Fruit fly (Drosophila melanogaster) whole organism, prepupa: Measurements from ENCODE around the gene Gr22f.

Experiments used
- Blimp-1 ChIP-seq: fragments of 200-800 bp; sonication (Bioruptor generic); optimal IDR thresholded peaks from 3 replicates; lab custom pipeline; 2017; ENCODE audit warnings: missing biosample characterization, missing genetic modification characterization, mild to moderate bottlenecking, moderate library complexity, missing genetic modification reagents
- CG10669 ChIP-seq: fragments of 200-800 bp; sonication (Bioruptor generic); optimal IDR thresholded peaks from 3 replicates; lab custom pipeline; 2018; ENCODE audit warnings: missing biosample characterization, mild to moderate bottlenecking, missing genetic modification characterization, moderate library complexity
- CG11294 ChIP-seq: fragments of 200-800 bp; sonication (Bioruptor generic); IDR thresholded peaks from 2 replicates; pipeline ENCODE4 v1.3.6; 2022; ENCODE audit warnings: missing biosample characterization, missing genetic modification characterization
- CG11762 ChIP-seq: fragments of 200-800 bp; sonication (Bioruptor generic); optimal IDR thresholded peaks from 3 replicates; lab custom pipeline; 2016; ENCODE audit warnings: missing biosample characterization, missing genetic modification characterization; ENCODE audit not compliant: insufficient read depth
- CG11902 ChIP-seq: fragments of 200-800 bp; sonication (Bioruptor generic); optimal IDR thresholded peaks from 3 replicates; lab custom pipeline; 2016; ENCODE audit warnings: missing biosample characterization, missing genetic modification characterization
- CG15336 ChIP-seq: fragments of 200-800 bp; sonication (Bioruptor generic); IDR thresholded peaks from 2 replicates; pipeline ENCODE4 v1.3.6; 2022; ENCODE audit warnings: missing biosample characterization, missing genetic modification characterization
- CG1621 ChIP-seq: fragments of 200-800 bp; sonication (Bioruptor generic); optimal IDR thresholded peaks from 3 replicates; lab custom pipeline; 2018; ENCODE audit warnings: missing biosample characterization, mild to moderate bottlenecking, missing genetic modification characterization
- CG16779 ChIP-seq: fragments of 200-800 bp; sonication (Bioruptor generic); optimal IDR thresholded peaks from 3 replicates; lab custom pipeline; 2017; ENCODE audit warnings: missing biosample characterization, mild to moderate bottlenecking, missing genetic modification characterization
- CG31627 ChIP-seq: fragments of 200-800 bp; sonication (Bioruptor generic); optimal IDR thresholded peaks from 3 replicates; lab custom pipeline; 2016; ENCODE audit warnings: missing biosample characterization, missing genetic modification characterization
- CG32006 ChIP-seq: fragments of 200-800 bp; sonication (Bioruptor generic); optimal IDR thresholded peaks from 3 replicates; lab custom pipeline; 2017; ENCODE audit warnings: missing biosample characterization, mild to moderate bottlenecking, missing genetic modification characterization
- CG34406 ChIP-seq: fragments of 200-800 bp; sonication (Bioruptor generic); optimal IDR thresholded peaks from 3 replicates; lab custom pipeline; 2016; ENCODE audit warnings: missing biosample characterization, missing genetic modification characterization
- CG6163 ChIP-seq: fragments of 200-800 bp; sonication (Bioruptor generic); IDR thresholded peaks from 3 replicates; pipeline ENCODE4 v1.3.6; 2022; ENCODE audit warnings: missing biosample characterization, missing genetic modification characterization
- CG6276 ChIP-seq: fragments of 200-800 bp; sonication (Bioruptor generic); optimal IDR thresholded peaks from 2 replicates; lab custom pipeline; 2017; ENCODE audit warnings: missing biosample characterization, mild to moderate bottlenecking, missing genetic modification characterization
- CG6792 ChIP-seq: fragments of 200-800 bp; sonication (Bioruptor generic); optimal IDR thresholded peaks from 3 replicates; lab custom pipeline; 2016; ENCODE audit warnings: missing biosample characterization, missing genetic modification characterization
- CG6854 ChIP-seq: fragments of 200-800 bp; sonication (Bioruptor generic); optimal IDR thresholded peaks from 2 replicates; lab custom pipeline; 2017; ENCODE audit warnings: missing biosample characterization, mild to moderate bottlenecking, missing genetic modification characterization
- CG7368 ChIP-seq: fragments of 200-800 bp; sonication (Bioruptor generic); optimal IDR thresholded peaks from 3 replicates; lab custom pipeline; 2016; ENCODE audit warnings: missing biosample characterization, missing genetic modification characterization
- CG8119 ChIP-seq: fragments of 200-800 bp; sonication (Bioruptor generic); IDR thresholded peaks from 3 replicates; pipeline ENCODE4 v1.3.6; 2022; ENCODE audit warnings: missing biosample characterization, missing genetic modification characterization
- CG8632 ChIP-seq: fragments of 200-800 bp; sonication (Bioruptor generic); optimal IDR thresholded peaks from 3 replicates; lab custom pipeline; 2016; ENCODE audit warnings: missing biosample characterization, missing genetic modification characterization
- CG9139 ChIP-seq: fragments of 200-800 bp; sonication (Bioruptor generic); optimal IDR thresholded peaks from 3 replicates; lab custom pipeline; 2017; ENCODE audit warnings: missing biosample characterization, mild to moderate bottlenecking, missing genetic modification characterization
- Eip75B ChIP-seq: fragments of 200-800 bp; sonication (Bioruptor generic); optimal IDR thresholded peaks from 3 replicates; lab custom pipeline; 2016; ENCODE audit warnings: missing biosample characterization, missing genetic modification characterization
- Eip78C ChIP-seq: fragments of 200-800 bp; sonication (Bioruptor generic); peaks from one replicate; lab custom pipeline; 2016; ENCODE audit warnings: missing biosample characterization, missing genetic modification characterization
- Ets21C ChIP-seq: fragments of 200-800 bp; sonication (Bioruptor generic); optimal IDR thresholded peaks from 3 replicates; lab custom pipeline; 2016; ENCODE audit warnings: missing biosample characterization, missing genetic modification characterization
- Ets96B ChIP-seq: fragments of 200-800 bp; optimal IDR thresholded peaks from 2 replicates; lab custom pipeline; 2019; ENCODE audit warnings: missing biosample characterization, mild to moderate bottlenecking, missing genetic modification characterization, moderate library complexity
- Gug ChIP-seq: fragments of 200-800 bp; sonication (Bioruptor generic); IDR thresholded peaks from 2 replicates; pipeline ENCODE4 v1.3.6; 2022; ENCODE audit warnings: missing biosample characterization, missing genetic modification characterization
- Hr4 ChIP-seq: fragments of 200-800 bp; sonication (Bioruptor generic); optimal IDR thresholded peaks from 3 replicates; lab custom pipeline; 2016; ENCODE audit warnings: missing biosample characterization, missing genetic modification characterization
- Lpt ChIP-seq: fragments of 200-800 bp; sonication (Bioruptor generic); optimal IDR thresholded peaks from 3 replicates; lab custom pipeline; 2016; ENCODE audit warnings: missing biosample characterization, missing genetic modification characterization
- Met ChIP-seq: fragments of 200-800 bp; sonication (Bioruptor generic); optimal IDR thresholded peaks from 3 replicates; lab custom pipeline; 2016; ENCODE audit warnings: missing biosample characterization, missing genetic modification characterization
- OdsH ChIP-seq: fragments of 200-800 bp; sonication (Bioruptor generic); optimal IDR thresholded peaks from 3 replicates; lab custom pipeline; 2016; ENCODE audit warnings: missing biosample characterization, missing genetic modification characterization
- Sox14 ChIP-seq: fragments of 200-800 bp; sonication (Bioruptor generic); optimal IDR thresholded peaks from 3 replicates; lab custom pipeline; 2016; ENCODE audit warnings: missing biosample characterization, missing genetic modification characterization
- achi ChIP-seq: fragments of 200-800 bp; sonication (Bioruptor generic); optimal IDR thresholded peaks from 3 replicates; lab custom pipeline; 2016; ENCODE audit warnings: missing biosample characterization, missing genetic modification characterization
- acj6 ChIP-seq: fragments of 200-800 bp; sonication (Bioruptor generic); optimal IDR thresholded peaks from 3 replicates; lab custom pipeline; 2016; ENCODE audit warnings: missing biosample characterization, missing genetic modification characterization
- dac ChIP-seq: fragments of 200-800 bp; sonication (Bioruptor generic); optimal IDR thresholded peaks from 2 replicates; lab custom pipeline; 2017; ENCODE audit warnings: missing biosample characterization, mild to moderate bottlenecking, missing genetic modification characterization
- eg ChIP-seq: fragments of 200-800 bp; sonication (Bioruptor generic); IDR thresholded peaks from 3 replicates; pipeline ENCODE4 v1.3.6; 2022; ENCODE audit warnings: missing biosample characterization, missing genetic modification characterization
- esn ChIP-seq: fragments of 200-800 bp; sonication (Bioruptor generic); optimal IDR thresholded peaks from 2 replicates; lab custom pipeline; 2016; ENCODE audit warnings: missing biosample characterization, mild to moderate bottlenecking, missing genetic modification characterization, moderate library complexity
- fkh ChIP-seq: fragments of 200-800 bp; sonication (Bioruptor generic); optimal IDR thresholded peaks from 3 replicates; lab custom pipeline; 2017; ENCODE audit warnings: missing biosample characterization, mild to moderate bottlenecking, missing genetic modification characterization, moderate library complexity
- pdm3 ChIP-seq: fragments of 200-800 bp; sonication (Bioruptor generic); optimal IDR thresholded peaks from 3 replicates; lab custom pipeline; 2016; ENCODE audit warnings: missing biosample characterization, missing genetic modification characterization
- ss ChIP-seq, 2 experiments: fragments of 200-800 bp; sonication (Bioruptor generic); optimal IDR thresholded peaks; 2 replicates in 1 of 2; 3 replicates in 1 of 2; lab custom pipeline; 2017 to 2018; ENCODE audit warnings: mild to moderate bottlenecking in 2 of 2, missing biosample characterization in 2 of 2, missing genetic modification characterization in 2 of 2, moderate library complexity in 1 of 2
- svp ChIP-seq: fragments of 200-800 bp; sonication (Bioruptor generic); peaks from one replicate; lab custom pipeline; 2016; ENCODE audit warnings: missing biosample characterization, missing genetic modification characterization
- topi ChIP-seq: fragments of 200-800 bp; sonication (Bioruptor generic); optimal IDR thresholded peaks from 3 replicates; lab custom pipeline; 2016; ENCODE audit warnings: missing biosample characterization, missing genetic modification characterization
- vri ChIP-seq: fragments of 200-800 bp; sonication (Bioruptor generic); optimal IDR thresholded peaks from 3 replicates; lab custom pipeline; 2016; ENCODE audit warnings: missing biosample characterization, mild to moderate bottlenecking, missing genetic modification characterization

Gene Gr22f

DNA sequence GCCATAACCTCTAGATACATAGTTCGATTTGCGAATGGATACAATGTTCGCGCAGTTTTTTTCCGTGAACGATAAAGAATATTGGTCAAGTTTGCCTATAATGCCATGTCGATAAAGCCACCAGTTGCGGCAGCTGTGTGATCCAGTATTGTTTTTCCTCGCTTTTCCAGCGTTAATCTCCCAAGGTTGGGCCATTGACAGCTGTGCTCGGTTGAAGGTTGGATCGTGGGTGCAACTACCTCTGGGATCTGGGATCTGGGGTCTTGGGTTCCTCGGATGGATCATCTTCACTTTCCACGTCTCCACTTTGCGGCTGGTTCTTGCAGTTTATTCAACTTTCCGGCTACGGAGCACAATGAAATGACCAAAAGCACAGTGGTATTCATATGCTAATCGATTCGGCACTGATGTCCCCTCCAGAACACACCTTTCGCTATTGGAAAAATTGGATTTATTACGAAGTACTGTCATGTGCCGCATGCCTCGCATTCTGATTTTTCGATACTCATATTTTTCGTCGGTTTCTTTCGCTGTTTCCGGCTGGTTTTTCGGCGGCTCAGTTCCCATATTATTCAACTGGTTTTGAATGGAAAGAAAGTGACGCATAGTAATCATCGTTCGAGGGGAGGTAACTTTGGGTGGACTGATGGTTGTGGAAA is 23.0 kb downstream of the Gr22f start:
- TF ChIP-seq CG32006: no peak
- no peak for TF ChIP-seq Ets21C (GFP tag; lab: Kevin White, UChicago)
- peak; percentile 50; the same call in 2 of the 3 replicates for TF ChIP-seq CG6163 (GFP tag; lab: Robert Waterston, UW)

DNA sequence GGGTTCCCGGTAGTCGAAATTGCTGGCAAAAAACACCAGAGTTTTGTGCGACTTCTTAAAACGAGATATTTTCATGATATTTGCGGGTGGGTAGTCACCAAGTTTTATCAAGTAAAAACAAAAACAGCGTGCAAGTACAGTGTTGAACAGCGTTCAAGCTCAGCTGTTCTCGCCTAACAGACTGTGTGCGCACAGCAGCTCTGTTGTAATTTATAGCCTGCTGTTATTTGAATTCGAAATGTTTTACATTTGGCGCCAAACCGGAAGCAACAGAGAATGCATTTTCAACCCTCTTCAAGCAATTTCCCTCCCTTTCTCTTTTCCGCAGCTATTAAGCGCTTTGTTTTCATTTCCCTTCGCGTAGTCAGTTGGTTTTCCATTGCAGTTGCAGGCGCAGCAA is 24.1 kb downstream of the Gr22f start, which contains the start of the genes CG17652 and CG17646:
TSS of gene CG17652 (minus strand) at position 168 of the 400 bp plus-strand sequence.
TSS of gene CG17646 (plus strand) at position 336 of the 400 bp plus-strand sequence.
- TF ChIP-seq Sox14 (GFP tag; lab: Kevin White, UChicago) (peak; percentile 2), CG10669 (GFP tag; lab: Kevin White, UChicago) (no peak), CG6854 (GFP tag; lab: Kevin White, UChicago) (peak; percentile 1), ss (GFP tag; optimal IDR thresholded peaks at IDR 0.05; lab: Kevin White, UChicago) (peak in 1 of 2 experiments; percentile 8), vri (GFP tag; lab: Kevin White, UChicago) (peak; percentile 15), Eip78C (GFP tag; lab: Kevin White, UChicago) (peak; percentile 61), CG6163 (GFP tag; lab: Robert Waterston, UW) (peak; percentile 45; the same call in 2 of the 3 replicates), Ets21C (GFP tag; lab: Kevin White, UChicago) (no peak), esn (GFP tag; lab: Kevin White, UChicago) (peak; percentile 40), CG15336 (GFP tag; lab: Robert Waterston, UW) (no peak), fkh (GFP tag; lab: Kevin White, UChicago) (peak; percentile 66)

DNA sequence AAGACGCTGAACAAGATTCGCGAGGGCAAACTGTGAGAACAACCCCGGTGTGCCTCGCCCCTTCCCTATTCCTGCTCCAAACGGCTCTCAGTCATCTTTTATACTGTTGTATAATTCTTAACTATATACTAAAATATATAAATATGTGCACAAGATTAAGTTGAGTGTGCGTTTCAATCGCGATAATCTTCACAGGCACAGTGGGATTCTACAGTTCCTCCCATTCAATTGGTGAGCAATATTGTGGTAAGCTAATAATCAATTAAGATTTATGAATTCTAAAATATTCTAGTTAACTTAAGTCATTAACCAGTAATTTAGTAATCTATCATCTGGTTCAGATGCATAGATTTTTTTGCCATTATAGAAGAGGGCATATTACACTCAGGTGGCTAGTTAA is 25.3 kb downstream of the Gr22f start:
- TF ChIP-seq fkh (GFP tag; lab: Kevin White, UChicago): peak; percentile 17
- TF ChIP-seq CG31627 (GFP tag; lab: Kevin White, UChicago): no peak
- TF ChIP-seq Ets96B (tag; lab: Kevin White, UChicago): no peak
- TF ChIP-seq eg (GFP tag; lab: Robert Waterston, UW): no peak
- no peak for TF ChIP-seq ss (GFP tag; optimal IDR thresholded peaks at IDR 0.05; lab: Kevin White, UChicago)
- TF ChIP-seq svp: peak; percentile 29
- no peak for TF ChIP-seq CG6276 (GFP tag; lab: Kevin White, UChicago)
- peak; percentile 38 for TF ChIP-seq vri (GFP tag; lab: Kevin White, UChicago)
- no peak for TF ChIP-seq CG11294 (GFP tag; lab: Robert Waterston, UW)
- no peak for TF ChIP-seq CG15336 (GFP tag; lab: Robert Waterston, UW)
- peak; percentile 57 for TF ChIP-seq Eip78C (GFP tag; lab: Kevin White, UChicago)
- no peak for TF ChIP-seq achi (GFP tag; lab: Kevin White, UChicago)

DNA sequence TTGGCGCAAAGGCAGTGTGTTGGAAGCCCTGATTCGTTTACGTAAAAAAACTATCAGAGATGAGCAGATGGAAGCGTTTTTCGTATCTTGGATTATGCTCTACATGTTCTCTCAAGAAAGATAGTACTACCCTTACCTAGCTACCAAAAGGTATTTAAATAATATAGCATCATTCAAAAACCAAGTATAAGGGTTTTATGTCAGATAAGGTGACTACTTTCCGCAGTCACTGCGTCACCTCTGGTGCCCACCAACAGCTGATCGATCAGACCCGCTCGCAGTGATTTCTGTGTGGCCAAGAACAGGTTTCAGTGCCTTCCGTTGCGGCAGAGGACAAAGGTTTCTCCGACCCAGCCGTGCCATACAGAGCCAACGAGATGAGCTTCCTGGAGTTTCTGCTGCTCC is 26.6 kb downstream of the Gr22f start, which contains the start of the genes Eno and CG31937:
TSS of gene Eno (minus strand) at position 30 of the 405 bp plus-strand sequence.
TSS of gene CG31937 (plus strand) at position 281 of the 405 bp plus-strand sequence.
- TF ChIP-seq CG6276 (GFP tag; lab: Kevin White, UChicago) (peak; percentile 56), achi (GFP tag; lab: Kevin White, UChicago) (peak; percentile 47), CG11902 (GFP tag; lab: Kevin White, UChicago) (no peak), topi (GFP tag; lab: Kevin White, UChicago) (peak; percentile 49), CG8632 (no peak), dac (peak; percentile 73), CG34406 (GFP tag; lab: Kevin White, UChicago) (peak; percentile 19), CG16779 (tag; lab: Kevin White, UChicago) (peak; percentile 16), Lpt (GFP tag; lab: Kevin White, UChicago) (peak; percentile 28), esn (GFP tag; lab: Kevin White, UChicago) (peak; percentile 74), Gug (GFP tag; lab: Robert Waterston, UW) (peak; percentile 49), CG6163 (GFP tag; lab: Robert Waterston, UW) (peak; percentile 39; the same call in 1 of the 3 replicates), CG6854 (GFP tag; lab: Kevin White, UChicago) (peak; percentile 21), CG9139 (peak; percentile 14), Met (GFP tag; lab: Kevin White, UChicago) (peak; percentile 48), CG11762 (GFP tag; lab: Kevin White, UChicago) (peak; percentile 34), fkh (GFP tag; lab: Kevin White, UChicago) (no peak), Eip75B (GFP tag; lab: Kevin White, UChicago) (peak; percentile 43), vri (GFP tag; lab: Kevin White, UChicago) (peak; percentile 55), CG32006 (peak; percentile 74), CG11294 (GFP tag; lab: Robert Waterston, UW) (no peak), CG6792 (peak; percentile 9), pdm3 (peak; percentile 76), acj6 (GFP tag; lab: Kevin White, UChicago) (peak; percentile 44), CG1621 (tag; lab: Kevin White, UChicago) (peak; percentile 41), CG10669 (GFP tag; lab: Kevin White, UChicago) (peak; percentile 1), svp (peak; percentile 85), Blimp-1 (GFP tag; lab: Kevin White, UChicago) (no peak), Sox14 (GFP tag; lab: Kevin White, UChicago) (peak; percentile 81), CG15336 (GFP tag; lab: Robert Waterston, UW) (peak; percentile 61), OdsH (peak; percentile 72), Hr4 (GFP tag; lab: Kevin White, UChicago) (peak; percentile 77), CG7368 (GFP tag; lab: Kevin White, UChicago) (peak; percentile 7), CG8119 (GFP tag; lab: Robert Waterston, UW) (peak; percentile 67)
